Fruit fly (Drosophila melanogaster) whole organism, embryonic: ENCODE results near the gene beat-Ic.

Source experiments
- Atf3 ChIP-seq: fragments of 200-800 bp; sonication (Bioruptor generic); optimal IDR thresholded peaks from 3 replicates; lab custom pipeline; 2016; ENCODE audit warnings: missing biosample characterization, missing genetic modification characterization
- CG1792 ChIP-seq: fragments of 200-800 bp; sonication (Bioruptor generic); optimal IDR thresholded peaks from 2 replicates; lab custom pipeline; 2016; ENCODE audit warnings: missing biosample characterization, missing genetic modification characterization
- CG7963 ChIP-seq: fragments of 200-800 bp; sonication (Bioruptor generic); IDR thresholded peaks from 3 replicates; pipeline ENCODE4 v1.3.6; 2022; ENCODE audit warnings: missing biosample characterization, missing genetic modification characterization; ENCODE audit not compliant: partially characterized antibody
- al ChIP-seq: fragments of 200-800 bp; sonication (Bioruptor generic); IDR thresholded peaks from 2 replicates; pipeline ENCODE4 v1.3.6; 2022; ENCODE audit warnings: missing biosample characterization, missing genetic modification characterization
- gcm2 ChIP-seq: fragments of 200-800 bp; sonication (Bioruptor generic); optimal IDR thresholded peaks from 2 replicates; lab custom pipeline; 2016; ENCODE audit warnings: missing biosample characterization, missing genetic modification characterization
- ro ChIP-seq: fragments of 200-800 bp; sonication (Bioruptor generic); IDR thresholded peaks from 2 replicates; pipeline ENCODE4 v1.3.6; 2022; ENCODE audit warnings: missing biosample characterization, missing genetic modification characterization
- unc-4 ChIP-seq: fragments of 200-800 bp; sonication (Bioruptor generic); IDR thresholded peaks from 2 replicates; pipeline ENCODE4 v1.3.6; 2022; ENCODE audit warnings: missing biosample characterization, missing genetic modification characterization; ENCODE audit not compliant: partially characterized antibody

dm6 chr2L:15957558-15957957 lies 42.5 kb upstream of the beat-Ic start, which contains the start of gene CG18063:
- TF ChIP-seq Atf3 (GFP tag; lab: Kevin White, UChicago) (no peak), al (no peak), ro (no peak), CG1792 (no peak), unc-4 (no peak), gcm2 (GFP tag; lab: Kevin White, UChicago) (no peak), CG7963 (GFP tag; lab: Robert Waterston, UW) (no peak)
